Fruit fly (Drosophila melanogaster): ENCODE measurements around the gene Hip14.
A peak's percentile ranks its signal among the peaks of the same experiment; 100 is the strongest.

Gene Hip14

DNA sequence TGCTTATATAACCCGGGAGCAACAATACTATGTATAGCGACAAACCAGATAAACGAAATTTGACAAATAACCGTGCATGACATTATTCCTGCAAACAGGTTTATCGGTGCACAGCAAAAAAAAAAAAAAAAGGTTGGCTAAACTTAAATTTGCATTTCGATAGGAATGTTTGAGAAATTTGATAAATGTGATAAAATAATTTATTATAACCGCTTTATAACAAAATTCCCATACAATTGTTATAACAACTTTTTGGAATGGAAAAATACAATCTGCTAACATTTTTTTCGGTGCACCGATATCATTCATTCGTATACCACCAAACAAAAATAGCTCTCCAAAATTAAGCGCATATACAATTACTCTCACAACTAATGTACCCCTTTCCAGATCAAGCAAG is 10.5 kb upstream of the Hip14 start:
- TF ChIP-seq CG32006 (GFP tag; optimal IDR thresholded peaks at IDR 0.05) (no peak), lz (GFP tag; optimal IDR thresholded peaks at IDR 0.05) (peak; percentile 41), CG3032 (tag; optimal IDR thresholded peaks at IDR 0.05) (no peak), CG31627 (GFP tag; optimal IDR thresholded peaks at IDR 0.05) (peak; percentile 66), Hr38 (GFP tag; optimal IDR thresholded peaks at IDR 0.05) (no peak), CG6792 (GFP tag; optimal IDR thresholded peaks at IDR 0.05) (peak; percentile 44), CG6276 (GFP tag; optimal IDR thresholded peaks at IDR 0.05) (peak; percentile 46), CG10669 (GFP tag; optimal IDR thresholded peaks at IDR 0.05) (no peak), fd85E (GFP tag; optimal IDR thresholded peaks at IDR 0.05) (no peak), Eip75B (GFP tag; optimal IDR thresholded peaks at IDR 0.05) (no peak), Ets96B (tag; optimal IDR thresholded peaks at IDR 0.05) (no peak), CG34406 (GFP tag; optimal IDR thresholded peaks at IDR 0.05) (peak; percentile 27), Sox14 (GFP tag; optimal IDR thresholded peaks at IDR 0.05) (peak; percentile 43), cyc (GFP tag; optimal IDR thresholded peaks at IDR 0.05) (peak; percentile 66), Blimp-1 (GFP tag; optimal IDR thresholded peaks at IDR 0.05) (no peak), Smox (GFP tag; optimal IDR thresholded peaks at IDR 0.05) (peak; percentile 70), CG6854 (GFP tag; optimal IDR thresholded peaks at IDR 0.05) (no peak), svp (GFP tag) (peak; percentile 81), CG7368 (GFP tag; optimal IDR thresholded peaks at IDR 0.05) (no peak), Ets21C (GFP tag; optimal IDR thresholded peaks at IDR 0.05) (peak; percentile 16), CG8319 (GFP tag; optimal IDR thresholded peaks at IDR 0.05) (no peak), dac (GFP tag; optimal IDR thresholded peaks at IDR 0.05) (no peak), Lpt (GFP tag; optimal IDR thresholded peaks at IDR 0.05) (peak; percentile 24), Gug (GFP tag; IDR thresholded peaks at IDR 0.05) (peak; percentile 71), Eip78C (GFP tag) (peak; percentile 85), Eip93F (GFP tag; optimal IDR thresholded peaks at IDR 0.05) (no peak), fkh (GFP tag; optimal IDR thresholded peaks at IDR 0.05) (no peak), Met (GFP tag; optimal IDR thresholded peaks at IDR 0.05) (no peak), fd59A (GFP tag; optimal IDR thresholded peaks at IDR 0.05) (no peak), CG16779 (tag; optimal IDR thresholded peaks at IDR 0.05) (no peak), achi (GFP tag; optimal IDR thresholded peaks at IDR 0.05) (peak; percentile 46), vri (GFP tag; optimal IDR thresholded peaks at IDR 0.05) (peak; percentile 90), CG1621 (tag; optimal IDR thresholded peaks at IDR 0.05) (no peak), net (GFP tag; optimal IDR thresholded peaks at IDR 0.05) (peak; percentile 32), CG6808 (GFP tag; optimal IDR thresholded peaks at IDR 0.05) (no peak), CG8119 (GFP tag; IDR thresholded peaks at IDR 0.05) (peak; percentile 54; the same call in 2 of the 3 replicates), Hr39 (GFP tag; optimal IDR thresholded peaks at IDR 0.05) (peak; percentile 56), esn (GFP tag; optimal IDR thresholded peaks at IDR 0.05) (peak; percentile 74), salr (GFP tag; optimal IDR thresholded peaks at IDR 0.05) (no peak), Sox15 (GFP tag; optimal IDR thresholded peaks at IDR 0.05) (no peak), pdm3 (GFP tag; optimal IDR thresholded peaks at IDR 0.05) (peak; percentile 47), CG8632 (GFP tag; optimal IDR thresholded peaks at IDR 0.05) (peak; percentile 40), CG3919 (GFP tag; optimal IDR thresholded peaks at IDR 0.05) (no peak), Sox102F (GFP tag; optimal IDR thresholded peaks at IDR 0.05) (peak; percentile 49), Hr4 (GFP tag; optimal IDR thresholded peaks at IDR 0.05) (no peak), CG11902 (GFP tag; optimal IDR thresholded peaks at IDR 0.05) (peak; percentile 18), eg (GFP tag; IDR thresholded peaks at IDR 0.05) (peak; percentile 81), spab (GFP tag; optimal IDR thresholded peaks at IDR 0.05) (no peak), acj6 (GFP tag; optimal IDR thresholded peaks at IDR 0.05) (peak; percentile 50), dsx (GFP tag; optimal IDR thresholded peaks at IDR 0.05; ENCODE audit: poor library complexity, severe bottlenecking) (no peak), CG6163 (GFP tag; IDR thresholded peaks at IDR 0.05) (peak; percentile 70), CG9139 (GFP tag; optimal IDR thresholded peaks at IDR 0.05) (no peak), CG4318 (GFP tag; optimal IDR thresholded peaks at IDR 0.05) (no peak)
